Fruit fly (Drosophila melanogaster): ENCODE measurements around the gene CG4678.
A peak's percentile ranks its signal among the peaks of the same experiment; 100 is the strongest.

Gene CG4678

dm6 chrX:16750712-16751578 is 55.0 kb downstream of the CG4678 start (continued):
- TF ChIP-seq CG1647 (GFP tag; optimal IDR thresholded peaks at IDR 0.05), result no peak
- TF ChIP-seq CG9215 (GFP tag; IDR thresholded peaks at IDR 0.05), result no peak
- peak; percentile 57; the same call in 1 of the 2 replicates for TF ChIP-seq CG32532 (GFP tag; IDR thresholded peaks at IDR 0.05)
- no peak for TF ChIP-seq kay (GFP tag; optimal IDR thresholded peaks at IDR 0.05)
- TF ChIP-seq CG11085 (GFP tag; IDR thresholded peaks at IDR 0.05), result no peak
- TF ChIP-seq ind (GFP tag; optimal IDR thresholded peaks at IDR 0.05), result peak; percentile 36
- TF ChIP-seq Vsx1 (GFP tag; optimal IDR thresholded peaks at IDR 0.05), result peak; percentile 62
- TF ChIP-seq CG10274 (GFP tag; optimal IDR thresholded peaks at IDR 0.05), result peak; percentile 29
- TF ChIP-seq CG15696 (tag; optimal IDR thresholded peaks at IDR 0.05), result peak; percentile 83
- TF ChIP-seq jing (GFP tag; optimal IDR thresholded peaks at IDR 0.05), result no peak
- no peak for TF ChIP-seq CG4282 (GFP tag; optimal IDR thresholded peaks at IDR 0.05)
- no peak for TF ChIP-seq dan (GFP tag; IDR thresholded peaks at IDR 0.05)
- TF ChIP-seq HLH54F (GFP tag; optimal IDR thresholded peaks at IDR 0.05), result peak; percentile 17
- TF ChIP-seq CG10321 (GFP tag; IDR thresholded peaks at IDR 0.05), result no peak
- TF ChIP-seq CG7556 (GFP tag; optimal IDR thresholded peaks at IDR 0.05), result peak; percentile 78
- no peak for TF ChIP-seq pnt (GFP tag; optimal IDR thresholded peaks at IDR 0.05)
- TF ChIP-seq CG11398 (GFP tag; optimal IDR thresholded peaks at IDR 0.05), result no peak
- no peak for TF ChIP-seq wdn (GFP tag; IDR thresholded peaks at IDR 0.05)
- TF ChIP-seq CG3838 (GFP tag; optimal IDR thresholded peaks at IDR 0.05), result peak; percentile 15
- no peak for TF ChIP-seq CG7963 (GFP tag; IDR thresholded peaks at IDR 0.05; ENCODE audit: partially characterized antibody)
- TF ChIP-seq CG14050 (GFP tag; IDR thresholded peaks at IDR 0.05), result peak; percentile 42; the same call in 1 of the 3 replicates
- TF ChIP-seq CG2202 (tag; optimal IDR thresholded peaks at IDR 0.05), result peak; percentile 35
- TF ChIP-seq Hr78 (GFP tag; optimal IDR thresholded peaks at IDR 0.05), result peak in 1 of 2 experiments; percentile 1
- no peak for TF ChIP-seq sisA (GFP tag; IDR thresholded peaks at IDR 0.05)
- TF ChIP-seq bab2 (GFP tag; optimal IDR thresholded peaks at IDR 0.05), result no peak
- no peak for TF ChIP-seq abd-A (tag; optimal IDR thresholded peaks at IDR 0.05)
- TF ChIP-seq CG13424 (tag; optimal IDR thresholded peaks at IDR 0.05), result peak; percentile 86
- TF ChIP-seq Doc3 (GFP tag; IDR thresholded peaks at IDR 0.05; ENCODE audit: partially characterized antibody), result no peak
- TF ChIP-seq Ravus (GFP tag; IDR thresholded peaks at IDR 0.05), result no peak
- TF ChIP-seq sna (GFP tag; IDR thresholded peaks at IDR 0.05; ENCODE audit: partially characterized antibody), result no peak
- no peak for TF ChIP-seq CG14441 (GFP tag; IDR thresholded peaks at IDR 0.05)
- peak; percentile 59 for TF ChIP-seq org-1 (GFP tag; optimal IDR thresholded peaks at IDR 0.05)
- TF ChIP-seq eyg (GFP tag; optimal IDR thresholded peaks at IDR 0.05), result no peak
- TF ChIP-seq z (GFP tag; IDR thresholded peaks at IDR 0.05), result no peak
- no peak for TF ChIP-seq NFAT (GFP tag; IDR thresholded peaks at IDR 0.05)
- TF ChIP-seq gsb (GFP tag; IDR thresholded peaks at IDR 0.05), result no peak
- no peak for TF ChIP-seq CG1024 (GFP tag; IDR thresholded peaks at IDR 0.05)
- peak; percentile 5 for TF ChIP-seq CG12744 (GFP tag; optimal IDR thresholded peaks at IDR 0.05)
- no peak for TF ChIP-seq TFAM (GFP tag; optimal IDR thresholded peaks at IDR 0.05)
- no peak for TF ChIP-seq Hey (tag; optimal IDR thresholded peaks at IDR 0.05)
- peak; percentile 17 for TF ChIP-seq wek (GFP tag; optimal IDR thresholded peaks at IDR 0.05)
- TF ChIP-seq CG7372 (GFP tag; IDR thresholded peaks at IDR 0.05), result peak; percentile 50; the same call in 1 of the 2 replicates
- TF ChIP-seq salm (tag; optimal IDR thresholded peaks at IDR 0.05), result peak; percentile 44
- TF ChIP-seq bigmax (GFP tag; optimal IDR thresholded peaks at IDR 0.05), result no peak
- TF ChIP-seq Adf1 (GFP tag; IDR thresholded peaks at IDR 0.05), result no peak
- peak; percentile 68 for TF ChIP-seq CG17385 (GFP tag; optimal IDR thresholded peaks at IDR 0.05)
- TF ChIP-seq pum (GFP tag; optimal IDR thresholded peaks at IDR 0.05), result peak; percentile 7
- TF ChIP-seq wor (GFP tag; IDR thresholded peaks at IDR 0.05), result peak; percentile 26; the same call in 1 of the 2 replicates
- peak; percentile 44; the same call in 2 of the 3 replicates for TF ChIP-seq CG7357 (GFP tag; IDR thresholded peaks at IDR 0.05)
- TF ChIP-seq CG7786 (GFP tag; optimal IDR thresholded peaks at IDR 0.05), result no peak
